Fruit fly (Drosophila melanogaster) S2 (cell line): ENCODE measurements around the gene tant.

ENCODE experiments used
- CG8478 ChIP-seq: fragments of >200 bp; optimal IDR thresholded peaks from 2 replicates; lab custom pipeline; 2018
- CTCF ChIP-seq, 2 experiments: fragments of >200 bp; optimal IDR thresholded peaks; 2 replicates each; lab custom pipeline; 2018

DNA sequence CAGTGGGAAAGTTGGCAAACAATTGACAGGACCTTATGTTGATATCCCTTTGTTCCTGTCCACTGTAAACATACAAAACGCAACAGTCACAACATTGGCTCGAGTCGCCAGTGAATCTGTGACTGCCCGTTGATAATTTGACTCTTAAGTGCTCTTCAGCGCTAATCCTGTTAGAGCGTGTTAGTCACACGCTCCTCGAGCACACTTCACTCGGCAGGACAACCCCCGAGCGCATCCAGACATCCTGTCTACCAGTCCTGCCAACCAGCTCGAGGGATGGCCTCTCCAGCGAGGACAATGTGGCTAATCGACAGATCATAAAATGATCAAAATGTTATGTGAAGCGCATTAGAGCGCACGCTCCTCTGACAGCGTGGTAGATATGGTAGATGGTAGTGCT, 49.6 kb downstream of the tant start:
- TF ChIP-seq CTCF (optimal IDR thresholded peaks at IDR 0.05; lab: Kevin White, UChicago): no peak
- no peak for TF ChIP-seq CG8478 (lab: Kevin White, UChicago)
